Worm (Caenorhabditis elegans) whole organism, mixed stage, embryonic: ENCODE results near the gene ZK822.9.

Experiments used
- bed-3 ChIP-seq: fragments of 200-800 bp; sonication (Bioruptor generic); optimal IDR thresholded peaks from 3 replicates; lab custom pipeline; 2018; ENCODE audit warnings: mild to moderate bottlenecking, missing genetic modification characterization, moderate library complexity, missing compliant biosample characterization
- blmp-1 ChIP-seq: fragments of 150-350 bp; optimal IDR thresholded peaks from 2 replicates; lab custom pipeline; 2014; ENCODE audit warnings: missing biosample characterization, missing genetic modification characterization
- ceh-39 ChIP-seq: fragments of 150-350 bp; optimal IDR thresholded peaks from 2 replicates; lab custom pipeline; 2014; ENCODE audit warnings: missing biosample characterization, missing genetic modification characterization
- ceh-43 ChIP-seq: fragments of 200-800 bp; sonication (Bioruptor generic); optimal IDR thresholded peaks from 2 replicates; lab custom pipeline; 2018; ENCODE audit warnings: mild to moderate bottlenecking, missing genetic modification characterization, moderate library complexity, missing compliant biosample characterization
- ceh-83 ChIP-seq: fragments of 200-800 bp; sonication (Bioruptor generic); optimal IDR thresholded peaks from 2 replicates; lab custom pipeline; 2018; ENCODE audit warnings: mild to moderate bottlenecking, missing genetic modification characterization, missing compliant biosample characterization
- cnd-1 ChIP-seq: fragments of 200-800 bp; sonication (Bioruptor generic); optimal IDR thresholded peaks from 2 replicates; lab custom pipeline; 2018; ENCODE audit warnings: mild to moderate bottlenecking, missing genetic modification characterization, missing compliant biosample characterization
- drap-1 ChIP-seq: fragments of 200-800 bp; sonication (Bioruptor generic); optimal IDR thresholded peaks from 3 replicates; lab custom pipeline; 2018; ENCODE audit warnings: mild to moderate bottlenecking, missing genetic modification characterization, missing compliant biosample characterization
- elt-1 ChIP-seq: sonication (generic microtip); optimal IDR thresholded peaks from 2 replicates; lab custom pipeline; 2017; ENCODE audit warnings: missing genetic modification characterization, mild to moderate bottlenecking, missing compliant biosample characterization, antibody characterized with exemption, moderate library complexity, borderline replicate concordance; ENCODE audit not compliant: insufficient read depth
- elt-3 ChIP-seq: fragments of 150-350 bp; optimal IDR thresholded peaks from 2 replicates; lab custom pipeline; 2014; ENCODE audit warnings: missing biosample characterization, missing genetic modification characterization
- flh-1 ChIP-seq: fragments of 200-800 bp; sonication (Bioruptor generic); optimal IDR thresholded peaks from 2 replicates; lab custom pipeline; 2018; ENCODE audit warnings: mild to moderate bottlenecking, missing genetic modification characterization, moderate library complexity, missing compliant biosample characterization
- ham-2 ChIP-seq: fragments of 200-800 bp; sonication (Bioruptor generic); optimal IDR thresholded peaks from 2 replicates; lab custom pipeline; 2018; ENCODE audit warnings: mild to moderate bottlenecking, missing genetic modification characterization, missing compliant biosample characterization
- hlh-1 ChIP-seq: fragments of 150-350 bp; optimal IDR thresholded peaks from 2 replicates; lab custom pipeline; 2014; ENCODE audit warnings: missing biosample characterization, missing genetic modification reagents, missing genetic modification characterization
- lin-13 ChIP-seq: fragments of 150-350 bp; optimal IDR thresholded peaks from 2 replicates; lab custom pipeline; 2014; ENCODE audit warnings: missing biosample characterization, missing genetic modification characterization
- lin-32 ChIP-seq: fragments of 200-800 bp; sonication (Bioruptor generic); optimal IDR thresholded peaks from 2 replicates; lab custom pipeline; 2018; ENCODE audit warnings: mild to moderate bottlenecking, missing genetic modification characterization, missing compliant biosample characterization
- lsy-2 ChIP-seq: fragments of 150-350 bp; optimal IDR thresholded peaks from 2 replicates; lab custom pipeline; 2014; ENCODE audit warnings: missing biosample characterization, missing genetic modification characterization
- mab-5 ChIP-seq: fragments of 150-350 bp; optimal IDR thresholded peaks from 2 replicates; lab custom pipeline; 2014; ENCODE audit warnings: missing biosample characterization, missing genetic modification characterization
- mep-1 ChIP-seq: fragments of 150-350 bp; optimal IDR thresholded peaks from 2 replicates; lab custom pipeline; 2017; ENCODE audit warnings: missing biosample characterization, missing genetic modification reagents, missing genetic modification characterization, inconsistent platforms
- mls-2 ChIP-seq: sonication (generic microtip); optimal IDR thresholded peaks from 2 replicates; lab custom pipeline; 2016; ENCODE audit warnings: mild to moderate bottlenecking, missing genetic modification characterization, moderate library complexity, missing compliant biosample characterization
- nhr-12 ChIP-seq: fragments of 150-350 bp; optimal IDR thresholded peaks from 2 replicates; lab custom pipeline; 2014; ENCODE audit warnings: missing biosample characterization, missing genetic modification characterization
- nhr-2 ChIP-seq: fragments of 150-350 bp; optimal IDR thresholded peaks from 2 replicates; lab custom pipeline; 2014; ENCODE audit warnings: missing biosample characterization, missing genetic modification characterization
- nhr-237 ChIP-seq: fragments of 150-350 bp; optimal IDR thresholded peaks from 2 replicates; lab custom pipeline; 2014; ENCODE audit warnings: missing biosample characterization, missing genetic modification characterization
- nhr-76 ChIP-seq: sonication (generic microtip); optimal IDR thresholded peaks from 2 replicates; lab custom pipeline; 2017; ENCODE audit warnings: missing biosample characterization, missing genetic modification characterization
- sem-2 ChIP-seq: fragments of 200-800 bp; sonication (Bioruptor generic); optimal IDR thresholded peaks from 2 replicates; lab custom pipeline; 2018; ENCODE audit warnings: mild to moderate bottlenecking, missing genetic modification characterization, missing compliant biosample characterization
- snpc-4 ChIP-seq: fragments of 150-350 bp; optimal IDR thresholded peaks from 2 replicates; lab custom pipeline; 2014; ENCODE audit warnings: missing biosample characterization, missing genetic modification characterization
- sptf-1 ChIP-seq: sonication (generic microtip); optimal IDR thresholded peaks from 2 replicates; lab custom pipeline; 2017; ENCODE audit warnings: mild to moderate bottlenecking, missing genetic modification characterization, moderate library complexity, missing compliant biosample characterization
- tbx-8 ChIP-seq: fragments of 200-800 bp; sonication (Bioruptor generic); optimal IDR thresholded peaks from 2 replicates; lab custom pipeline; 2018; ENCODE audit warnings: mild to moderate bottlenecking, missing genetic modification characterization, moderate library complexity, missing compliant biosample characterization
- unc-120 ChIP-seq: sonication (generic microtip); optimal IDR thresholded peaks from 2 replicates; lab custom pipeline; 2017; ENCODE audit warnings: missing genetic modification characterization, missing compliant biosample characterization; ENCODE audit not compliant: poor library complexity, severe bottlenecking
- unc-39 ChIP-seq: fragments of 150-350 bp; optimal IDR thresholded peaks from 2 replicates; lab custom pipeline; 2014; ENCODE audit warnings: missing biosample characterization, missing genetic modification characterization
- unc-62 ChIP-seq: fragments of 150-350 bp; optimal IDR thresholded peaks from 2 replicates; lab custom pipeline; 2014; ENCODE audit warnings: missing biosample characterization, missing genetic modification reagents, missing genetic modification characterization
- zip-8 ChIP-seq: fragments of 150-350 bp; optimal IDR thresholded peaks from 2 replicates; lab custom pipeline; 2014; ENCODE audit warnings: missing biosample characterization, missing genetic modification characterization
- ztf-11 ChIP-seq: fragments of 150-350 bp; optimal IDR thresholded peaks from 2 replicates; lab custom pipeline; 2014; ENCODE audit warnings: missing biosample characterization, missing genetic modification characterization

The ZK822.9 gene

ce11 chrIV:11942313-11942712 is 26.6 kb downstream of the ZK822.9 start, which contains the start of gene ZK829.1:
ZK829.1 (minus strand) TSS chrIV:11942413.
- TF ChIP-seq nhr-2 (tag; lab: Kevin White, UChicago) (no peak), snpc-4 (tag; lab: Kevin White, UChicago) (no peak), ham-2 (GFP tag; lab: Kevin White, UChicago) (no peak), nhr-237 (tag; lab: Kevin White, UChicago) (no peak), lsy-2 (no peak), flh-1 (GFP tag; lab: Kevin White, UChicago) (no peak), zip-8 (no peak), elt-3 (tag; lab: Kevin White, UChicago) (no peak), bed-3 (no peak), elt-1 (no peak), unc-39 (tag; lab: Kevin White, UChicago) (no peak), hlh-1 (tag; lab: Kevin White, UChicago) (no peak), nhr-12 (tag; lab: Kevin White, UChicago) (no peak), nhr-76 (tag; lab: Kevin White, UChicago) (no peak), ceh-83 (GFP tag; lab: Kevin White, UChicago) (no peak)

- no peak for TF ChIP-seq ceh-83 (GFP tag; lab: Kevin White, UChicago)
- no peak for TF ChIP-seq flh-1 (GFP tag; lab: Kevin White, UChicago)
- no peak for TF ChIP-seq mls-2
- no peak for TF ChIP-seq elt-1
- TF ChIP-seq tbx-8 (GFP tag; lab: Kevin White, UChicago), result no peak
- TF ChIP-seq ztf-11 (tag; lab: Kevin White, UChicago), result no peak
- TF ChIP-seq lin-32 (GFP tag; lab: Kevin White, UChicago), result no peak
- no peak for TF ChIP-seq sptf-1
- TF ChIP-seq sem-2 (GFP tag; lab: Kevin White, UChicago), result no peak
- no peak for TF ChIP-seq unc-120 (tag; lab: Kevin White, UChicago)
- TF ChIP-seq ceh-43, result no peak
- no peak for TF ChIP-seq lin-13 (tag; lab: Kevin White, UChicago)
- TF ChIP-seq ham-2 (GFP tag; lab: Kevin White, UChicago), result no peak
- no peak for TF ChIP-seq mep-1 (tag; lab: Kevin White, UChicago)
- TF ChIP-seq drap-1 (GFP tag; lab: Kevin White, UChicago), result no peak
- no peak for TF ChIP-seq blmp-1 (tag; lab: Kevin White, UChicago)
- no peak for TF ChIP-seq cnd-1
- no peak for TF ChIP-seq unc-62 (GFP tag; lab: Kevin White, UChicago)
These were observed 29.9 kb downstream of the ZK822.9 start, which contains the start of gene ZK829.3 for ce11 chrIV:11945621-11946020. ZK829.3 (minus strand) TSS chrIV:11945721.

- TF ChIP-seq ztf-11 (tag; lab: Kevin White, UChicago) (no peak), ham-2 (GFP tag; lab: Kevin White, UChicago) (no peak), mab-5 (tag; lab: Kevin White, UChicago) (no peak), tbx-8 (GFP tag; lab: Kevin White, UChicago) (no peak), unc-120 (tag; lab: Kevin White, UChicago) (no peak), sptf-1 (no peak), ceh-39 (tag; lab: Kevin White, UChicago) (no peak), snpc-4 (tag; lab: Kevin White, UChicago) (no peak), nhr-12 (tag; lab: Kevin White, UChicago) (no peak), lin-13 (tag; lab: Kevin White, UChicago) (no peak), lsy-2 (no peak), elt-3 (tag; lab: Kevin White, UChicago) (no peak), sem-2 (GFP tag; lab: Kevin White, UChicago) (no peak)
These were observed 34.0 kb downstream of the ZK822.9 start, which contains the start of gene hdl-1 for ce11 chrIV:11949717-11950116. hdl-1 (minus strand) TSS chrIV:11949817.

- TF ChIP-seq unc-62 (GFP tag; lab: Kevin White, UChicago), result no peak
These were observed 34.5 kb downstream of the ZK822.9 start, which contains the start of gene tbx-36 for ce11 chrIV:11950270-11950669. tbx-36 (plus strand) TSS chrIV:11950570.
